Worm (Caenorhabditis elegans): ENCODE data around the gene pals-40.

DNA sequence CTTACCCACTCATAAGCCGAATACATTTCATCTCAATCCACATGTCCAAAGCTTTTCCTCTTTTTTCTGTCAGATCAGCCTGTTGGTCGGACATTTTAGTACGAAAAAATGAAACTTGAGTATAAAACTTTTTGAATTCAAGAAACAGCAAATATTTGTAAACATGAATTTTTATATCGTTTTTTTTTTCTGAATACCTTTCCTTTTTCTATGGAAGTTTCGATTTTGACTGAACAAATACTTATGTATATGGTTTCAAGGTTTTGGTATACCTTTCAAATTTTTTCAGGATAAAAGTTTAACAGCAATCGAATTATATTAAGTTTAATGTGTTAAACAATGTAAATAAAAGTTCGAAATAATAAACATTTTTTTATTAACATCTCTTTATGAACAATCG, 37.6 kb downstream of the pals-40 start, which contains the start of gene fbxa-5:
- TF ChIP-seq F10B5.3 (tag; optimal IDR thresholded peaks at IDR 0.05) (no peak), lin-15B (tag; optimal IDR thresholded peaks at IDR 0.05) (no peak), snpc-4 (tag; optimal IDR thresholded peaks at IDR 0.05) (no peak), ama-1 (optimal IDR thresholded peaks at IDR 0.05) (no peak), lin-13 (GFP tag; optimal IDR thresholded peaks at IDR 0.05) (no peak), ceh-28 (tag; optimal IDR thresholded peaks at IDR 0.05) (no peak), unc-39 (tag; optimal IDR thresholded peaks at IDR 0.05) (no peak)

Data from whole organism, L4 larva.